Worm (Caenorhabditis elegans): ENCODE measurements around the gene srj-4.

DNA sequence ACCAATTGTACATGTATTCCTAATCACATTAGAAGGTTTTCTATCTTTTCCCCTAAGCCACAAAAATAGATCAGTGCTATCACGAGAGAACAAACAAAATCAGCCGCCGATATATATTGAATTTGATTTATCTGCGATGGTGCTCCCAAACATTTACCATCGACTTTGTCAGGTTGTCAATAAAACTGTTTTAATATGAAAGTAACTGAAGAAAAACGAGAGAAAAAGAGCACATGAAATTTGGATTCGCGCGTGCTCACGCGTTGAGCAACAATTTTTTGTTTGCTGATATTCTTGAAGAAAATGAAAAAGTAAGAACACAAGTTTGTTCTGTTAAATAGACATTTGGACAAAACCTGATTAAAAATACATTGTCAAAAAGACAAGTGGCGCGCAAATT is 25.8 kb downstream of the srj-4 start:
- TF ChIP-seq T22C8.4 (GFP tag; IDR thresholded peaks at IDR 0.05) = no peak
- TF ChIP-seq flt-1 (GFP tag; IDR thresholded peaks at IDR 0.05) = no peak
- TF ChIP-seq med-1 (GFP tag; optimal IDR thresholded peaks at IDR 0.05; ENCODE audit: insufficient read depth) = no peak
- no peak for TF ChIP-seq klf-2 (GFP tag; conservative IDR thresholded peaks at IDR 0.05)

Measured in whole organism, midembryonic.